Comparison of ENCODE assay signal across 1 fruit fly cellular context in the genomic region with DNA sequence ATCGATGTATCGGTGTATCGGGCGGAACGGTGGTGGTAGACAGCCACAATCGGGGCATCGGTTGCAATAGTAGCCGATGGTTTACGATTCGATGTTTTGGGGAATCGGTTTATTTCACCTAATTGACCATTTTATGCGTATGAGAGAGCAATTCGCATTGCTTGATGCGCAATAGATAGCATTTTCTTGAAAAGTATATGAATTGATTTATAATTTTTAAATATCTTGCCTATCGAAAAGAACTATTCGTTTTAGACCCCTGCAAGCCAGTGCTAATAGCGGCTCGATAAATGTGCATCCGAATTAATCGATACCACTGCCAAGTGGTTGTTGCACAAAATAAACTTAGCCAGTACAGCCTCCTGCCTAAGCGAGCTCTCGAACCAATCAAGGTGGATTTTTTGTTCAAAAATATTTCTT.
TF ChIP-seq lines count a peak whose summit lies in the region.

A gene (minus strand): TSS at position 15 of the 420 bp plus-strand sequence.

TF ChIP-seq in whole organism, embryonic, 481 proteins besides CTCF, POLR2A, EP300 and RAD21 (continued from another document):
- no peak for TF ChIP-seq mirr (GFP tag; optimal IDR thresholded peaks at IDR 0.05; lab: Kevin White, UChicago)
- TF ChIP-seq Hr3 (GFP tag; optimal IDR thresholded peaks at IDR 0.05; lab: Kevin White, UChicago), result peak; percentile 30
- TF ChIP-seq CG13624 (GFP tag; optimal IDR thresholded peaks at IDR 0.05; lab: Kevin White, UChicago), result peak; percentile 4
- no peak for TF ChIP-seq Hr51 (GFP tag; optimal IDR thresholded peaks at IDR 0.05; lab: Kevin White, UChicago)
- TF ChIP-seq Bteb2 (GFP tag; optimal IDR thresholded peaks at IDR 0.05; lab: Kevin White, UChicago), result no peak
- TF ChIP-seq CG9876 (GFP tag; optimal IDR thresholded peaks at IDR 0.05; lab: Kevin White, UChicago), result no peak
- TF ChIP-seq chinmo (GFP tag; IDR thresholded peaks at IDR 0.05; lab: Robert Waterston, UW; ENCODE audit: partially characterized antibody), result peak; percentile 94; the same call in 3 of the 4 replicates
- TF ChIP-seq CG15514 (GFP tag; optimal IDR thresholded peaks at IDR 0.05; lab: Kevin White, UChicago), result peak; percentile 52
- no peak for TF ChIP-seq crol (GFP tag; IDR thresholded peaks at IDR 0.05; lab: Robert Waterston, UW)
- peak; percentile 98 for TF ChIP-seq unc-4 (GFP tag; IDR thresholded peaks at IDR 0.05; lab: Robert Waterston, UW; ENCODE audit: partially characterized antibody)
- TF ChIP-seq CG13894 (tag; optimal IDR thresholded peaks at IDR 0.05; lab: Kevin White, UChicago), result peak; percentile 6
- TF ChIP-seq twi (tag; optimal IDR thresholded peaks at IDR 0.05; lab: Kevin White, UChicago), result no peak
- TF ChIP-seq Rx (GFP tag; IDR thresholded peaks at IDR 0.05; lab: Robert Waterston, UW), result no peak
- no peak for TF ChIP-seq prd (optimal IDR thresholded peaks at IDR 0.05; lab: Kevin White, UChicago)
- TF ChIP-seq prd (GFP tag; IDR thresholded peaks at IDR 0.05; lab: Robert Waterston, UW), result peak; percentile 40; the same call in 1 of the 3 replicates
- TF ChIP-seq onecut (GFP tag; IDR thresholded peaks at IDR 0.05; lab: Robert Waterston, UW), result no peak
- TF ChIP-seq lilli (GFP tag; optimal IDR thresholded peaks at IDR 0.05; lab: Kevin White, UChicago), result peak; percentile 57
- TF ChIP-seq HLH4C (GFP tag; IDR thresholded peaks at IDR 0.05; lab: Robert Waterston, UW; ENCODE audit: partially characterized antibody), result peak; percentile 99
- peak; percentile 19 for TF ChIP-seq CG2678 (tag; optimal IDR thresholded peaks at IDR 0.05; lab: Kevin White, UChicago)
- TF ChIP-seq Opbp (GFP tag; IDR thresholded peaks at IDR 0.05; lab: Robert Waterston, UW; ENCODE audit: partially characterized antibody), result peak; percentile 98
- TF ChIP-seq slou (GFP tag; optimal IDR thresholded peaks at IDR 0.05; lab: Kevin White, UChicago), result peak; percentile 11
- peak; percentile 73 for TF ChIP-seq CG14710 (tag; optimal IDR thresholded peaks at IDR 0.05; lab: Kevin White, UChicago)
- TF ChIP-seq HmgD (GFP tag; optimal IDR thresholded peaks at IDR 0.05; lab: Kevin White, UChicago), result peak; percentile 29
- TF ChIP-seq CG12236 (GFP tag; optimal IDR thresholded peaks at IDR 0.05; lab: Kevin White, UChicago), result no peak
- no peak for TF ChIP-seq Dip2 (GFP tag; IDR thresholded peaks at IDR 0.05; lab: Robert Waterston, UW)
- peak; percentile 2 for TF ChIP-seq Abd-B (GFP tag; optimal IDR thresholded peaks at IDR 0.05; lab: Kevin White, UChicago)
- TF ChIP-seq cato (GFP tag; optimal IDR thresholded peaks at IDR 0.05; lab: Kevin White, UChicago; ENCODE audit: borderline replicate concordance), result no peak
- TF ChIP-seq CG16863 (GFP tag; optimal IDR thresholded peaks at IDR 0.05; lab: Kevin White, UChicago), result peak; percentile 26
- TF ChIP-seq phol (tag; optimal IDR thresholded peaks at IDR 0.05; lab: Kevin White, UChicago), result peak; percentile 41
- TF ChIP-seq hbn (GFP tag; IDR thresholded peaks at IDR 0.05; lab: Robert Waterston, UW; ENCODE audit: partially characterized antibody), result peak; percentile 99
- TF ChIP-seq NFAT (GFP tag; IDR thresholded peaks at IDR 0.05; lab: Robert Waterston, UW), result no peak
- TF ChIP-seq Mad (GFP tag; optimal IDR thresholded peaks at IDR 0.05; lab: Kevin White, UChicago), result no peak
- peak; percentile 97 for TF ChIP-seq Bgb (GFP tag; IDR thresholded peaks at IDR 0.05; lab: Robert Waterston, UW; ENCODE audit: partially characterized antibody)
- peak; percentile 99 for TF ChIP-seq BEAF-32 (GFP tag; optimal IDR thresholded peaks at IDR 0.05; lab: Kevin White, UChicago)
- TF ChIP-seq CG17568 (GFP tag; optimal IDR thresholded peaks at IDR 0.05; lab: Kevin White, UChicago), result no peak
- TF ChIP-seq gce (GFP tag; IDR thresholded peaks at IDR 0.05; lab: Robert Waterston, UW), result no peak
- peak; percentile 68 for TF ChIP-seq CG12659 (GFP tag; optimal IDR thresholded peaks at IDR 0.05; lab: Kevin White, UChicago)
- TF ChIP-seq HHEX (GFP tag; optimal IDR thresholded peaks at IDR 0.05; lab: Kevin White, UChicago), result no peak
- TF ChIP-seq zen (tag; optimal IDR thresholded peaks at IDR 0.05; lab: Kevin White, UChicago), result peak; percentile 4
- TF ChIP-seq inv (GFP tag; IDR thresholded peaks at IDR 0.05; lab: Robert Waterston, UW; ENCODE audit: partially characterized antibody), result peak; percentile 99
- peak; percentile 2 for TF ChIP-seq CG3163 (GFP tag; optimal IDR thresholded peaks at IDR 0.05; lab: Kevin White, UChicago)
- TF ChIP-seq chm (GFP tag; IDR thresholded peaks at IDR 0.05; lab: Robert Waterston, UW), result no peak
- TF ChIP-seq CG30403 (GFP tag; optimal IDR thresholded peaks at IDR 0.05; lab: Kevin White, UChicago), result peak; percentile 27
- TF ChIP-seq CG10321 (GFP tag; IDR thresholded peaks at IDR 0.05; lab: Robert Waterston, UW), result no peak
- TF ChIP-seq Scr (GFP tag; IDR thresholded peaks at IDR 0.05; lab: Robert Waterston, UW; ENCODE audit: partially characterized antibody), result peak; percentile 99
- no peak for TF ChIP-seq D19B (GFP tag; optimal IDR thresholded peaks at IDR 0.05; lab: Kevin White, UChicago)
- TF ChIP-seq en (GFP tag; optimal IDR thresholded peaks at IDR 0.05; lab: Kevin White, UChicago), result no peak
- TF ChIP-seq sqz (GFP tag; optimal IDR thresholded peaks at IDR 0.05; lab: Kevin White, UChicago), result no peak
- TF ChIP-seq pzg (GFP tag; optimal IDR thresholded peaks at IDR 0.05; lab: Kevin White, UChicago), result peak; percentile 83
- no peak for TF ChIP-seq dimm (GFP tag; IDR thresholded peaks at IDR 0.05; lab: Robert Waterston, UW)
- TF ChIP-seq CG13123 (GFP tag; optimal IDR thresholded peaks at IDR 0.05; lab: Kevin White, UChicago), result no peak
- TF ChIP-seq knrl (GFP tag; IDR thresholded peaks at IDR 0.05; lab: Robert Waterston, UW; ENCODE audit: partially characterized antibody), result peak; percentile 99
- TF ChIP-seq pfk (GFP tag; optimal IDR thresholded peaks at IDR 0.05; lab: Kevin White, UChicago), result no peak
- TF ChIP-seq CG16813 (GFP tag; IDR thresholded peaks at IDR 0.05; lab: Robert Waterston, UW; ENCODE audit: partially characterized antibody), result peak; percentile 99
- peak; percentile 92 for TF ChIP-seq CG42726 (GFP tag; IDR thresholded peaks at IDR 0.05; lab: Robert Waterston, UW; ENCODE audit: partially characterized antibody)
- peak; percentile 46; the same call in 1 of the 2 replicates for TF ChIP-seq CG3847 (GFP tag; IDR thresholded peaks at IDR 0.05; lab: Robert Waterston, UW)
- no peak for TF ChIP-seq CG10462 (GFP tag; optimal IDR thresholded peaks at IDR 0.05; lab: Kevin White, UChicago)
- TF ChIP-seq Atf6 (GFP tag; IDR thresholded peaks at IDR 0.05; lab: Robert Waterston, UW), result 0 out of 2 replicates have a peak, but pooled peaks have one; percentile 23
- no peak for TF ChIP-seq H2.0 (GFP tag; IDR thresholded peaks at IDR 0.05; lab: Robert Waterston, UW)
- TF ChIP-seq B-H2 (GFP tag; optimal IDR thresholded peaks at IDR 0.05; lab: Kevin White, UChicago), result no peak
- TF ChIP-seq Ets97D (GFP tag; optimal IDR thresholded peaks at IDR 0.05; lab: Kevin White, UChicago), result peak; percentile 68
- TF ChIP-seq trem (tag; optimal IDR thresholded peaks at IDR 0.05; lab: Kevin White, UChicago), result peak; percentile 58
- no peak for TF ChIP-seq CG3407 (GFP tag; optimal IDR thresholded peaks at IDR 0.05; lab: Kevin White, UChicago)
- peak; percentile 8 for TF ChIP-seq HLH54F (GFP tag; optimal IDR thresholded peaks at IDR 0.05; lab: Kevin White, UChicago)
